Worm (Caenorhabditis elegans) whole organism, L1 larva: ENCODE data around the gene lin-36.

ENCODE experiments used
- C34B4.2 ChIP-seq: sonication (generic microtip); optimal IDR thresholded peaks from 2 replicates; lab custom pipeline; 2017; ENCODE audit warnings: mild to moderate bottlenecking, missing genetic modification characterization, missing compliant biosample characterization
- alr-1 ChIP-seq: fragments of 200-800 bp; sonication (Bioruptor generic); optimal IDR thresholded peaks from 2 replicates; lab custom pipeline; 2018; ENCODE audit warnings: borderline replicate concordance, mild to moderate bottlenecking, missing genetic modification characterization, missing compliant biosample characterization
- blmp-1 ChIP-seq: fragments of 150-350 bp; optimal IDR thresholded peaks from 2 replicates; lab custom pipeline; 2014; ENCODE audit warnings: missing biosample characterization, missing genetic modification characterization
- ceh-63 ChIP-seq: fragments of 200-800 bp; sonication (Bioruptor generic); optimal IDR thresholded peaks from 2 replicates; lab custom pipeline; 2018; ENCODE audit warnings: mild to moderate bottlenecking, missing genetic modification characterization, missing compliant biosample characterization
- ceh-82 ChIP-seq, 3 experiments: fragments of 150-350 bp in 1 of 3; sonication (generic microtip) in 2 of 3; optimal IDR thresholded peaks; 2 replicates each; lab custom pipeline; 2014 to 2017; ENCODE audit warnings: missing biosample characterization in 3 of 3, missing genetic modification characterization in 3 of 3
- ceh-90 ChIP-seq: sonication (generic microtip); optimal IDR thresholded peaks from 2 replicates; lab custom pipeline; 2016; ENCODE audit warnings: missing genetic modification characterization, missing compliant biosample characterization
- ces-1 ChIP-seq: fragments of 150-350 bp; optimal IDR thresholded peaks from 2 replicates; lab custom pipeline; 2014; ENCODE audit warnings: missing biosample characterization, missing genetic modification reagents, missing genetic modification characterization
- dpl-1 ChIP-seq, 3 experiments: fragments of 150-350 bp in 2 of 3; sonication (generic microtip) in 1 of 3; optimal IDR thresholded peaks; 2 replicates each; lab custom pipeline; 2014 to 2017; ENCODE audit warnings: missing biosample characterization in 3 of 3, missing genetic modification characterization in 3 of 3, missing genetic modification reagents in 3 of 3
- efl-1 ChIP-seq, 4 experiments: fragments of 150-350 bp; optimal IDR thresholded peaks in 3 of 4; peaks in 1 of 4; 1 replicate in 1 of 4; 2 replicates in 3 of 4; lab custom pipeline; 2014; ENCODE audit warnings: missing biosample characterization in 2 of 4, missing genetic modification characterization in 2 of 4, missing genetic modification reagents in 2 of 4
- elt-2 ChIP-seq: sonication (generic microtip); optimal IDR thresholded peaks from 2 replicates; lab custom pipeline; 2016; ENCODE audit warnings: missing genetic modification characterization, mild to moderate bottlenecking, inconsistent platforms, missing compliant biosample characterization, missing genetic modification reagents
- elt-3 ChIP-seq, 6 experiments: fragments of 150-350 bp in 1 of 6; sonication (generic microtip); optimal IDR thresholded peaks; 2 replicates each; lab custom pipeline; 2017 to 2018; ENCODE audit warnings: missing biosample characterization in 6 of 6, missing genetic modification characterization in 6 of 6, inconsistent platforms in 1 of 6
- ets-5 ChIP-seq: fragments of 200-800 bp; sonication (Bioruptor generic); IDR thresholded peaks from 2 replicates; pipeline ENCODE4 v1.3.6; 2022; ENCODE audit warnings: missing genetic modification characterization, missing compliant biosample characterization
- fkh-10 ChIP-seq: sonication (generic microtip); optimal IDR thresholded peaks from 2 replicates; lab custom pipeline; 2017; ENCODE audit warnings: missing biosample characterization, missing genetic modification reagents, missing genetic modification characterization
- fkh-4 ChIP-seq: sonication (generic microtip); optimal IDR thresholded peaks from 2 replicates; lab custom pipeline; 2016; ENCODE audit warnings: missing compliant biosample characterization, missing genetic modification characterization, borderline replicate concordance
- fkh-8 ChIP-seq: sonication (generic microtip); optimal IDR thresholded peaks from 2 replicates; lab custom pipeline; 2016; ENCODE audit warnings: mild to moderate bottlenecking, missing genetic modification characterization, missing compliant biosample characterization
- grh-1 ChIP-seq: fragments of 200-800 bp; sonication (Bioruptor generic); IDR thresholded peaks from 2 replicates; pipeline ENCODE4 v1.3.6; 2022; ENCODE audit warnings: missing genetic modification reagents, missing genetic modification characterization, missing compliant biosample characterization
- hpl-2 ChIP-seq: fragments of 150-350 bp; optimal IDR thresholded peaks from 2 replicates; lab custom pipeline; 2014; ENCODE audit warnings: missing biosample characterization, missing genetic modification reagents, missing genetic modification characterization
- isw-1 ChIP-seq: fragments of 200-800 bp; sonication (Bioruptor generic); IDR thresholded peaks from 2 replicates; pipeline ENCODE4 v1.3.6; 2022; ENCODE audit warnings: missing genetic modification characterization, missing compliant biosample characterization
- jun-1 ChIP-seq: fragments of 150-350 bp; optimal IDR thresholded peaks from 2 replicates; lab custom pipeline; 2014; ENCODE audit warnings: missing biosample characterization, missing genetic modification reagents, missing genetic modification characterization
- lin-14 ChIP-seq: fragments of 200-800 bp; sonication (Bioruptor generic); optimal IDR thresholded peaks from 2 replicates; lab custom pipeline; 2018; ENCODE audit warnings: mild to moderate bottlenecking, missing genetic modification characterization, moderate library complexity, missing compliant biosample characterization
- lin-39 ChIP-seq: fragments of 150-350 bp; optimal IDR thresholded peaks from 2 replicates; lab custom pipeline; 2014; ENCODE audit warnings: missing biosample characterization, missing genetic modification reagents, missing genetic modification characterization
- lsy-2 ChIP-seq, 2 experiments: fragments of 150-350 bp; optimal IDR thresholded peaks; 2 replicates each; lab custom pipeline; 2014; ENCODE audit warnings: missing biosample characterization in 2 of 2, missing genetic modification characterization in 2 of 2
- nhr-11 ChIP-seq: fragments of 150-350 bp; optimal IDR thresholded peaks from 2 replicates; lab custom pipeline; 2014; ENCODE audit warnings: missing biosample characterization, missing genetic modification characterization
- nhr-76 ChIP-seq: sonication (generic microtip); optimal IDR thresholded peaks from 2 replicates; lab custom pipeline; 2017; ENCODE audit warnings: missing biosample characterization, missing genetic modification characterization
- nhr-77 ChIP-seq: fragments of 150-350 bp; optimal IDR thresholded peaks from 2 replicates; lab custom pipeline; 2014; ENCODE audit warnings: missing biosample characterization, missing genetic modification characterization
- pqm-1 ChIP-seq: sonication (generic microtip); optimal IDR thresholded peaks from 3 replicates; lab custom pipeline; 2017; ENCODE audit warnings: missing biosample characterization, missing genetic modification characterization
- rnt-1 ChIP-seq: sonication (generic microtip); optimal IDR thresholded peaks from 2 replicates; lab custom pipeline; 2016; ENCODE audit warnings: mild to moderate bottlenecking, missing genetic modification characterization, moderate library complexity, missing compliant biosample characterization
- snpc-4 ChIP-seq: fragments of 150-350 bp; optimal IDR thresholded peaks from 2 replicates; lab custom pipeline; 2014; ENCODE audit warnings: missing biosample characterization, missing genetic modification characterization
- snu-23 ChIP-seq: sonication (generic microtip); optimal IDR thresholded peaks from 2 replicates; lab custom pipeline; 2016; ENCODE audit warnings: missing genetic modification characterization, missing compliant biosample characterization
- sox-4 ChIP-seq: sonication (generic microtip); optimal IDR thresholded peaks from 2 replicates; lab custom pipeline; 2016; ENCODE audit warnings: missing genetic modification characterization, missing compliant biosample characterization
- sup-37 ChIP-seq: fragments of 200-800 bp; sonication (Bioruptor generic); optimal IDR thresholded peaks from 2 replicates; lab custom pipeline; 2018; ENCODE audit warnings: mild to moderate bottlenecking, missing genetic modification characterization, missing compliant biosample characterization
- swsn-7 ChIP-seq: sonication (generic microtip); optimal IDR thresholded peaks from 2 replicates; lab custom pipeline; 2016; ENCODE audit warnings: missing genetic modification characterization, missing compliant biosample characterization
- tlp-1 ChIP-seq: fragments of 150-350 bp; optimal IDR thresholded peaks from 2 replicates; lab custom pipeline; 2014; ENCODE audit warnings: missing biosample characterization, missing genetic modification characterization
- unc-62 ChIP-seq: fragments of 150-350 bp; optimal IDR thresholded peaks from 2 replicates; lab custom pipeline; 2014; ENCODE audit warnings: missing biosample characterization, missing genetic modification reagents, missing genetic modification characterization

lin-36 gene

DNA sequence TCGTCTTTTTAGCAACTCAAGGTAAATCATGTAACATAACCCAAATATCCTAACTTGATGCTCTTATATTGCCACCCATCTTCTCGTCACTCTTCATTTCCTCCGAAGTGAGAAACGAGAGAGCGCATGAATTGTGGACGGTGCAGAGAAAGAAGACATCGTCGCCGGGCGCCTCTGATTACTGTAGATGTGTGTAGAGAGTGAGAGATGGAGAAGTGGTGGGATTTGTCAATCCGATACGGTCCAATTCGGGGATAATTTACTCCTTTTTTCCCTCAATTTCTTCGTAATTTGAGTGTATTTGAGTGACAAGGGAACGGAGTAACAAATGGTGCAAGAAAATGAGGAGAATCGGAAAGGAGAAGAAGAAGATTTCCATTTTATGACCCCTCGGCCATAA lies 40.4 kb upstream of the lin-36 start:
- peak in 1 of 2 experiments; percentile 16 for TF ChIP-seq lsy-2 (tag; optimal IDR thresholded peaks at IDR 0.05; lab: Kevin White, UChicago)
- no peak for TF ChIP-seq isw-1 (GFP tag; lab: Robert Waterston, UW)
- no peak for TF ChIP-seq sox-4
- TF ChIP-seq fkh-4 (tag; lab: Kevin White, UChicago), result no peak
- TF ChIP-seq fkh-10, result no peak
- no peak for TF ChIP-seq jun-1
- no peak for TF ChIP-seq nhr-77 (tag; lab: Kevin White, UChicago)
- no peak for TF ChIP-seq snu-23 (GFP tag; lab: Kevin White, UChicago)
- TF ChIP-seq snpc-4 (tag; lab: Kevin White, UChicago), result no peak
- no peak for TF ChIP-seq ets-5 (GFP tag; lab: Robert Waterston, UW)
- peak; percentile 8 for TF ChIP-seq blmp-1 (tag; lab: Kevin White, UChicago)

DNA sequence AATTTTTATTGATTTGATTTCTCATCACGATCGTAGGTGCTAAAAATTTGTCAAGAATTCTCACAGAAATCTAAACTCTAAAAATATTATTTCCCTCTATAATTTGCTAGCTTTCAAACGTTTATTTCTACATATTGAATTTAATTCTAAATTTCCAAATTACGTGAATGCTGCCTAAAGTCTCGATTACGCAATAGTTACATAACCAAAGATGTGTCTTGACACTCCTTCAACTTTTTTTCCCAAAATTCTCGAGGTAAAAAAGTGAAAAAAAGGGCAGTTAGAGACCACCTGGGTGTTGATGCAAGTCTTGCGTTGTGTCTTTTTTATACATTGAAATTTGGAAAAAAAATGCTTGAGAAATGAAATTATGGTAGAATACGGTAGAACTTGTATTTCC lies 31.2 kb upstream of the lin-36 start:
- TF ChIP-seq rnt-1 (tag; lab: Kevin White, UChicago) (no peak), swsn-7 (no peak), sup-37 (GFP tag; lab: Kevin White, UChicago) (no peak), dpl-1 (GFP tag; optimal IDR thresholded peaks at IDR 0.05; lab: Kevin White, UChicago) (no peak), ceh-82 (tag; optimal IDR thresholded peaks at IDR 0.05; lab: Kevin White, UChicago) (no peak), grh-1 (GFP tag; lab: Robert Waterston, UW) (no peak), C34B4.2 (tag; lab: Kevin White, UChicago) (no peak), lin-39 (tag; lab: Kevin White, UChicago) (no peak)
- TF ChIP-seq, all 84 proteins: peak for 0

DNA sequence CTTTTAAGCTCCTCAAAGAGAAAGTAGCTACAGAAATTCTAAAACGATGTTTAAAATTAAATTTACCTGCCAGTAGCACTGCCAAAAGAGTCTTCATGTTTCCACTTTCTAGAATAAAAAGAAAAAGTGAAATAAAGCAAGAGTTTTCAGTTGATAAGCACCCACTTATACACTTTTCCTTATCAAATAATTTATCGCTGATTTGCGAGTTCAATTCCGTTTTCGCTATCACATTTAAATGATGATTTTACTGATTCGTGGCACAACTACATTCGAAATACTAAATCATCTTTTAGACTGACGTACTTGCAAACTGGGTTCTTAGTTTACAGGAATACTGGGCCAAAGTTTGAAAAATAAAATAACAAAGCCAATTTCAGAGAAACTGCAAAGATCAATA lies 30.3 kb upstream of the lin-36 start, which contains the start of gene K12H4.7:
Gene K12H4.7 (minus strand): TSS at position 138 of the 400 bp plus-strand sequence.
- TF ChIP-seq efl-1 (optimal IDR thresholded peaks at IDR 0.05; lab: Kevin White, UChicago) (no peak), efl-1 (GFP tag; optimal IDR thresholded peaks at IDR 0.05 in 1 of 2; lab: Kevin White, UChicago) (peak in 1 of 2 experiments; percentile 61), nhr-76 (tag; lab: Kevin White, UChicago) (no peak), elt-2 (tag; lab: Kevin White, UChicago) (peak; percentile 74), alr-1 (tag; lab: Kevin White, UChicago) (no peak), elt-3 (tag; optimal IDR thresholded peaks at IDR 0.05; lab: Kevin White, UChicago) (no peak), tlp-1 (peak; percentile 51), ceh-90 (tag; lab: Kevin White, UChicago) (no peak), pqm-1 (tag; lab: Kevin White, UChicago) (peak; percentile 74)

DNA sequence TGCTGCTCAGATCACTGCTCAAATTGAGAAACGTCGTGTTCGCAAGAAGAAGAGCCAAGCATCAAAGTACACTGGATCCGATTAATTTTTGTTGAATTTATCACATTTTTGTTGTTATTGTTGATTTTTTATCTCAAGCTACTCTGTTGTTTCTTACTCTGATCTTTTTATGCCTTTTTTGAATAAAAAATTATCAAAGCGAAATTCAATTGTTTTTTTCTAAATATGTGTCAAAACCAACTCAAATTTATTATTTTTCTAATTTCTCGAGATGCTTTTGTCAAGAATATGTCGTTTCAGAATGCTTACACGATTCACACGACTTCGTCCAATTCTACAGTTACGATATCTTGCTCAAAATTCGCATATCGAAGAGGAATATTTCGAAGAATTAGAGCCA lies 26.7 kb upstream of the lin-36 start, which contains the start of gene K12H4.2:
Gene K12H4.2 (plus strand): TSS at position 301 of the 400 bp plus-strand sequence.
- no peak for TF ChIP-seq nhr-11 (tag; lab: Kevin White, UChicago)
- no peak for TF ChIP-seq efl-1 (optimal IDR thresholded peaks at IDR 0.05; lab: Kevin White, UChicago)
- TF ChIP-seq efl-1 (GFP tag; optimal IDR thresholded peaks at IDR 0.05 in 1 of 2; lab: Kevin White, UChicago), result peak in 1 of 2 experiments; percentile 12
- TF ChIP-seq ceh-63 (GFP tag; lab: Kevin White, UChicago), result no peak
- no peak for TF ChIP-seq unc-62
- TF ChIP-seq ces-1, result no peak

DNA sequence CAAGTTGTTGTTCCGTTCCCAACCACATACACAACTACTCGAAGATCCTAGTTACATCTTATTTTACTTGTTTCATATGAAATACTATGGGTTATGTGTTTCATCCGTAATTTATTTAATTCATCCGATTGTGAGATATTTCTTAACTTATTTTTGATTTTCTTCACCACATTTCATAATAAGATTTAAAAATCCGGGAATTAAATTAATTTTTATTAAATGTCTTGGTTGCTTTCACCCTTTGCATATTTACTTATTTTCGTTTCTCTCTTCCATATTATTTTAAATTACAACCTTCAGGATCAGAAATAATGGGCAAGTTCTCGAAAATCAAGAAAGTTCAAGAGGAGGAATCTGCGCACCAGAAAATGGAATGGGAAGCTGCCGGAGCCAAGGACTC lies 25.1 kb upstream of the lin-36 start, which contains the start of gene K12H4.3:
Gene K12H4.3 (plus strand): TSS at position 301 of the 400 bp plus-strand sequence.
- no peak for TF ChIP-seq ets-5 (GFP tag; lab: Robert Waterston, UW)
- no peak for TF ChIP-seq elt-2 (tag; lab: Kevin White, UChicago)
- no peak for TF ChIP-seq nhr-77 (tag; lab: Kevin White, UChicago)
- TF ChIP-seq hpl-2 (GFP tag; lab: Kevin White, UChicago), result no peak
- no peak for TF ChIP-seq lin-14 (GFP tag; lab: Kevin White, UChicago)
- no peak for TF ChIP-seq alr-1 (tag; lab: Kevin White, UChicago)
- no peak for TF ChIP-seq ceh-63 (GFP tag; lab: Kevin White, UChicago)
- no peak for TF ChIP-seq lsy-2 (tag; optimal IDR thresholded peaks at IDR 0.05; lab: Kevin White, UChicago)
- TF ChIP-seq fkh-8, result no peak
- TF ChIP-seq, all 84 proteins: peak for 0
